Worm (Caenorhabditis elegans) whole organism, L4 larva: Measurements from ENCODE around the gene W03C9.1.

Source experiments
- F37D6.2 ChIP-seq: sonication (generic microtip); optimal IDR thresholded peaks from 2 replicates; lab custom pipeline; 2016; ENCODE audit warnings: mild to moderate bottlenecking, missing genetic modification characterization, missing compliant biosample characterization
- F49E8.2 ChIP-seq: sonication (generic microtip); optimal IDR thresholded peaks from 2 replicates; lab custom pipeline; 2016; ENCODE audit warnings: missing compliant biosample characterization, mild to moderate bottlenecking, missing genetic modification characterization, borderline replicate concordance
- Y105C5A.15 ChIP-seq: fragments of 200-800 bp; sonication (Bioruptor generic); IDR thresholded peaks from 2 replicates; pipeline ENCODE4 v1.3.6; 2022; ENCODE audit warnings: missing genetic modification characterization, missing compliant biosample characterization
- ZK546.5 ChIP-seq, 2 experiments: sonication (generic microtip); optimal IDR thresholded peaks; 2 replicates each; lab custom pipeline; 2017; ENCODE audit warnings: missing biosample characterization in 2 of 2, missing genetic modification characterization in 2 of 2
- aha-1 ChIP-seq: fragments of 150-350 bp; peaks from one replicate; lab custom pipeline; 2014; ENCODE audit warnings: missing biosample characterization, missing genetic modification characterization
- aly-2 ChIP-seq: sonication (generic microtip); optimal IDR thresholded peaks from 2 replicates; lab custom pipeline; 2018; ENCODE audit warnings: missing biosample characterization, missing genetic modification characterization
- ceh-82 ChIP-seq: sonication (generic microtip); optimal IDR thresholded peaks from 2 replicates; lab custom pipeline; 2017; ENCODE audit warnings: missing biosample characterization, missing genetic modification characterization
- ces-1 ChIP-seq: fragments of 150-350 bp; sonication (generic microtip); optimal IDR thresholded peaks from 4 replicates; lab custom pipeline; 2014; ENCODE audit warnings: missing biosample characterization, missing genetic modification reagents, missing genetic modification characterization
- ctbp-1 ChIP-seq: fragments of 200-800 bp; sonication (Bioruptor generic); IDR thresholded peaks from 2 replicates; pipeline ENCODE4 v1.3.6; 2022; ENCODE audit warnings: missing genetic modification reagents, missing genetic modification characterization, missing compliant biosample characterization
- daf-12 ChIP-seq: fragments of 150-350 bp; optimal IDR thresholded peaks from 2 replicates; lab custom pipeline; 2014; ENCODE audit warnings: missing biosample characterization, missing genetic modification reagents, missing genetic modification characterization
- daf-16 ChIP-seq, 3 experiments: sonication (generic microtip); optimal IDR thresholded peaks; 2 replicates each; lab custom pipeline; 2016 to 2017; ENCODE audit warnings: missing genetic modification characterization in 3 of 3, missing genetic modification reagents in 3 of 3, mild to moderate bottlenecking in 2 of 3, missing compliant biosample characterization in 2 of 3, missing biosample characterization in 1 of 3, moderate library complexity in 1 of 3
- daf-19 ChIP-seq: fragments of 200-800 bp; sonication (Bioruptor generic); conservative IDR thresholded peaks from 2 replicates; pipeline ENCODE4 v1.3.6; 2022; ENCODE audit warnings: missing genetic modification characterization, missing compliant biosample characterization
- daf-8 ChIP-seq: fragments of 200-800 bp; sonication (Bioruptor generic); IDR thresholded peaks from 2 replicates; pipeline ENCODE4 v1.3.6; 2022; ENCODE audit warnings: missing genetic modification characterization, missing compliant biosample characterization
- dmd-6 ChIP-seq: fragments of 200-800 bp; sonication (Bioruptor generic); IDR thresholded peaks from 2 replicates; pipeline ENCODE4 v1.3.6; 2022; ENCODE audit warnings: missing genetic modification reagents, missing genetic modification characterization, missing compliant biosample characterization
- dmd-8 ChIP-seq: fragments of 200-800 bp; sonication (Bioruptor generic); IDR thresholded peaks from 2 replicates; pipeline ENCODE4 v1.3.6; 2022; ENCODE audit warnings: missing genetic modification characterization, missing compliant biosample characterization
- dmd-9 ChIP-seq: fragments of 200-800 bp; sonication (Bioruptor generic); IDR thresholded peaks from 2 replicates; pipeline ENCODE4 v1.3.6; 2022; ENCODE audit warnings: missing genetic modification reagents, missing genetic modification characterization, missing compliant biosample characterization
- duxl-1 ChIP-seq: sonication (generic microtip); optimal IDR thresholded peaks from 2 replicates; lab custom pipeline; 2016; ENCODE audit warnings: mild to moderate bottlenecking, missing genetic modification characterization, moderate library complexity, missing compliant biosample characterization; ENCODE audit not compliant: poor library complexity
- gei-8 ChIP-seq: fragments of 200-800 bp; sonication (Bioruptor generic); optimal IDR thresholded peaks from 2 replicates; lab custom pipeline; 2018; ENCODE audit warnings: mild to moderate bottlenecking, missing genetic modification characterization, missing compliant biosample characterization
- hlh-11 ChIP-seq: fragments of 200-800 bp; sonication (Bioruptor generic); optimal IDR thresholded peaks from 2 replicates; lab custom pipeline; 2018; ENCODE audit warnings: mild to moderate bottlenecking, missing genetic modification characterization, missing compliant biosample characterization
- hmg-1.1 ChIP-seq: fragments of 200-800 bp; sonication (Bioruptor generic); IDR thresholded peaks from 2 replicates; pipeline ENCODE4 v1.3.6; 2022; ENCODE audit warnings: missing genetic modification reagents, missing genetic modification characterization, missing compliant biosample characterization
- jun-1 ChIP-seq: fragments of 150-350 bp; optimal IDR thresholded peaks from 2 replicates; lab custom pipeline; 2014; ENCODE audit warnings: missing biosample characterization, missing genetic modification reagents, missing genetic modification characterization
- lim-7 ChIP-seq: fragments of 200-800 bp; sonication (Bioruptor generic); IDR thresholded peaks from 2 replicates; pipeline ENCODE4 v1.3.6; 2022; ENCODE audit warnings: missing genetic modification characterization, missing compliant biosample characterization
- lin-1 ChIP-seq: fragments of 200-800 bp; sonication (Bioruptor generic); IDR thresholded peaks from 2 replicates; pipeline ENCODE4 v1.3.6; 2022; ENCODE audit warnings: missing genetic modification reagents, missing genetic modification characterization, missing compliant biosample characterization
- lin-13 ChIP-seq: fragments of 150-350 bp; optimal IDR thresholded peaks from 2 replicates; lab custom pipeline; 2014; ENCODE audit warnings: missing biosample characterization, missing genetic modification reagents, missing genetic modification characterization
- lin-38 ChIP-seq: fragments of 200-800 bp; sonication (Bioruptor generic); IDR thresholded peaks from 2 replicates; pipeline ENCODE4 v1.3.6; 2022; ENCODE audit warnings: missing genetic modification reagents, missing genetic modification characterization, missing compliant biosample characterization
- lin-39 ChIP-seq: fragments of 150-350 bp; optimal IDR thresholded peaks from 2 replicates; lab custom pipeline; 2014; ENCODE audit warnings: missing biosample characterization, missing genetic modification reagents, missing genetic modification characterization
- lsy-2 ChIP-seq, 2 experiments: fragments of 150-350 bp in 1 of 2; sonication (generic microtip) in 1 of 2; optimal IDR thresholded peaks; 2 replicates each; lab custom pipeline; 2014 to 2017; ENCODE audit warnings: missing biosample characterization in 2 of 2, missing genetic modification characterization in 2 of 2
- madf-5 ChIP-seq, 2 experiments: fragments of 200-800 bp; sonication (Bioruptor generic); IDR thresholded peaks; 2 replicates each; pipeline ENCODE4 v1.3.6; 2022; ENCODE audit warnings: missing compliant biosample characterization in 2 of 2, missing genetic modification characterization in 2 of 2
- mdl-1 ChIP-seq, 2 experiments: fragments of 150-350 bp in 1 of 2; sonication (generic microtip) in 1 of 2; optimal IDR thresholded peaks; 2 replicates each; lab custom pipeline; 2014 to 2017; ENCODE audit warnings: missing biosample characterization in 2 of 2, missing genetic modification characterization in 2 of 2
- mxl-3 ChIP-seq: fragments of 200-800 bp; sonication (Bioruptor generic); optimal IDR thresholded peaks from 2 replicates; lab custom pipeline; 2018; ENCODE audit warnings: mild to moderate bottlenecking, missing genetic modification characterization, missing compliant biosample characterization
- nhr-111 ChIP-seq: fragments of 200-800 bp; sonication (Bioruptor generic); optimal IDR thresholded peaks from 2 replicates; lab custom pipeline; 2018; ENCODE audit warnings: mild to moderate bottlenecking, missing genetic modification characterization, missing compliant biosample characterization
- nhr-25 ChIP-seq: sonication (generic microtip); optimal IDR thresholded peaks from 2 replicates; lab custom pipeline; 2017; ENCODE audit warnings: missing genetic modification characterization, mild to moderate bottlenecking, missing compliant biosample characterization, antibody characterized with exemption, moderate library complexity, borderline replicate concordance; ENCODE audit not compliant: insufficient read depth
- nhr-41 ChIP-seq: fragments of 200-800 bp; sonication (Bioruptor generic); IDR thresholded peaks from 2 replicates; pipeline ENCODE4 v1.3.6; 2022; ENCODE audit warnings: missing genetic modification reagents, missing genetic modification characterization, missing compliant biosample characterization
- nhr-6 ChIP-seq: fragments of 150-350 bp; optimal IDR thresholded peaks from 2 replicates; lab custom pipeline; 2014; ENCODE audit warnings: missing biosample characterization, missing genetic modification characterization
- nhr-76 ChIP-seq: fragments of 150-350 bp; optimal IDR thresholded peaks from 2 replicates; lab custom pipeline; 2014; ENCODE audit warnings: missing biosample characterization, missing genetic modification characterization
- sdz-12 ChIP-seq: fragments of 200-800 bp; sonication (Bioruptor generic); optimal IDR thresholded peaks from 2 replicates; lab custom pipeline; 2018; ENCODE audit warnings: mild to moderate bottlenecking, missing genetic modification characterization, missing compliant biosample characterization
- skn-1 ChIP-seq: fragments of 150-350 bp; optimal IDR thresholded peaks from 2 replicates; lab custom pipeline; 2014; ENCODE audit warnings: missing biosample characterization, missing genetic modification characterization
- spr-3 ChIP-seq: fragments of 200-800 bp; sonication (Bioruptor generic); optimal IDR thresholded peaks from 2 replicates; lab custom pipeline; 2018; ENCODE audit warnings: mild to moderate bottlenecking, missing genetic modification characterization, missing compliant biosample characterization
- tag-97 ChIP-seq: fragments of 200-800 bp; sonication (Bioruptor generic); IDR thresholded peaks from 2 replicates; pipeline ENCODE4 v1.3.6; 2022; ENCODE audit warnings: missing genetic modification characterization, missing compliant biosample characterization
- tra-1 ChIP-seq: fragments of 200-800 bp; sonication (Bioruptor generic); IDR thresholded peaks from 2 replicates; pipeline ENCODE4 v1.3.6; 2022; ENCODE audit warnings: missing genetic modification reagents, missing genetic modification characterization, missing compliant biosample characterization
- unc-130 ChIP-seq: sonication (generic microtip); optimal IDR thresholded peaks from 2 replicates; lab custom pipeline; 2016; ENCODE audit warnings: missing genetic modification reagents, missing genetic modification characterization, missing compliant biosample characterization
- unc-39 ChIP-seq: sonication (generic microtip); optimal IDR thresholded peaks from 2 replicates; lab custom pipeline; 2017; ENCODE audit warnings: missing biosample characterization, missing genetic modification characterization
- vab-7 ChIP-seq: fragments of 200-800 bp; sonication (Bioruptor generic); IDR thresholded peaks from 2 replicates; pipeline ENCODE4 v1.3.6; 2022; ENCODE audit warnings: missing genetic modification reagents, missing genetic modification characterization, missing compliant biosample characterization
- zag-1 ChIP-seq: fragments of 150-350 bp; optimal IDR thresholded peaks from 2 replicates; lab custom pipeline; 2014; ENCODE audit warnings: missing biosample characterization, missing genetic modification characterization
- zfp-2 ChIP-seq: sonication (generic microtip); optimal IDR thresholded peaks from 2 replicates; lab custom pipeline; 2016; ENCODE audit warnings: mild to moderate bottlenecking, missing genetic modification characterization, missing compliant biosample characterization
- zip-11 ChIP-seq: fragments of 200-800 bp; sonication (Bioruptor generic); IDR thresholded peaks from 2 replicates; pipeline ENCODE4 v1.3.6; 2022; ENCODE audit warnings: missing genetic modification characterization, missing compliant biosample characterization
- zip-2 ChIP-seq: fragments of 150-350 bp; optimal IDR thresholded peaks from 2 replicates; lab custom pipeline; 2014; ENCODE audit warnings: missing biosample characterization, missing genetic modification characterization
- ztf-7 ChIP-seq: fragments of 150-350 bp; optimal IDR thresholded peaks from 2 replicates; lab custom pipeline; 2014; ENCODE audit warnings: missing biosample characterization, missing genetic modification characterization

W03C9.1 gene

ce11 chrII:11968275-11968674 is 6.3 kb upstream of the W03C9.1 start, which contains the start of gene mex-1 (continued):
- TF ChIP-seq hmg-1.1 (no peak), lin-38 (GFP tag; lab: Robert Waterston, UW) (peak; percentile 88)
- TF ChIP-seq, all 104 proteins: peak for 7

DNA sequence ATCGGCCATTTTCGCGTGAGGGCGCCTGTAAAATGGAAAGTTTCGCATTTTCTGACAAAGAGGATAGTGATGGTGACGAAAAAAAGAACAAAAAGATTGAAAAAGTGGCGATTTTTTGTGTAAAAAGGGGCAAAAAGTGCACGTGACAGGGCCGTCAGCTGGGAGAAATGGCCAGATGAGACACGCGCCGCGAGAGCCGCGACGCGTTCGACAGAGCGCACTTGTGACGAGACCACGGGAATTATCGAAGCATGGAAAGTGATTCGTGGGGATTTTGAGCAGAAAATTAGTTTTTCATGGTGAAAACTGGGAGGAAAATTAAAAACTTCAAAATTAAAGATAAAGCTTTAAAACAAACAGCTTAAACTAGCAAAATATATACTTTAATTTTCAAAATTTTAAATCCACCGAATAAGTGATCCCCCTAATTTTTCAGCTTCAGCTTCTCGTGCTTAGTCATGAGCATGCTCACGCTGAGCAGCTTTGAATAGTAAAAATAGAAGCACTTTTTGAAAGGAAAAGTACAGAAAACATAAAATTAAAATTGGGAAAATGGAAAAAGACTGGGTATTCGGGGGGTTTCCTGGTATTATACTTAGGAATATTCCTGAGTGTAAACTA is 5.7 kb upstream of the W03C9.1 start, which contains the start of gene W03C9.5:
Gene W03C9.5, minus strand, starts transcription at position 38 of the 621 bp plus-strand sequence.
- TF ChIP-seq F49E8.2 (tag; lab: Kevin White, UChicago) (no peak), zag-1 (no peak), unc-39 (tag; lab: Kevin White, UChicago) (no peak), lin-39 (tag; lab: Kevin White, UChicago) (no peak), lin-13 (GFP tag; lab: Kevin White, UChicago) (peak; percentile 97), ztf-7 (no peak), mdl-1 (tag; optimal IDR thresholded peaks at IDR 0.05; lab: Kevin White, UChicago) (peak; percentile 80 to 98), mxl-3 (GFP tag; lab: Kevin White, UChicago) (peak; percentile 95), ces-1 (GFP tag; lab: Kevin White, UChicago) (peak; percentile 35), lin-1 (GFP tag; lab: Robert Waterston, UW) (peak; percentile 64; the same call in 1 of the 2 replicates), zip-2 (peak; percentile 20), F37D6.2 (tag; lab: Kevin White, UChicago) (peak; percentile 83), tra-1 (GFP tag; lab: Robert Waterston, UW) (peak; percentile 75; the same call in 1 of the 2 replicates), daf-12 (tag; lab: Kevin White, UChicago) (no peak), skn-1 (tag; lab: Kevin White, UChicago) (peak; percentile 39), duxl-1 (no peak), tag-97 (no peak), nhr-25 (tag; lab: Kevin White, UChicago) (peak; percentile 86), jun-1 (tag; lab: Kevin White, UChicago) (peak; percentile 84), madf-5 (GFP tag; IDR thresholded peaks at IDR 0.05; lab: Robert Waterston, UW) (peak in 1 of 2 experiments; percentile 67; a peak in 2 of 4 replicates), gei-8 (GFP tag; lab: Kevin White, UChicago) (no peak), aha-1 (tag; lab: Kevin White, UChicago) (peak; percentile 99), nhr-41 (peak; percentile 56; the same call in 1 of the 2 replicates), ZK546.5 (tag; optimal IDR thresholded peaks at IDR 0.05; lab: Kevin White, UChicago) (peak; percentile 7 to 70), daf-16 (GFP tag; optimal IDR thresholded peaks at IDR 0.05; lab: Kevin White, UChicago) (peak in 1 of 2 experiments; percentile 14), daf-16 (tag; optimal IDR thresholded peaks at IDR 0.05; lab: Kevin White, UChicago) (peak; percentile 52), daf-8 (no peak), dmd-9 (GFP tag; lab: Robert Waterston, UW) (peak; percentile 93), lsy-2 (tag; optimal IDR thresholded peaks at IDR 0.05; lab: Kevin White, UChicago) (peak; percentile 84 to 94), ceh-82 (tag; lab: Kevin White, UChicago) (no peak), ctbp-1 (GFP tag; lab: Robert Waterston, UW) (peak; percentile 49; the same call in 1 of the 2 replicates), daf-19 (no peak), hlh-11 (peak; percentile 100), sdz-12 (GFP tag; lab: Kevin White, UChicago) (peak; percentile 32), lim-7 (peak; percentile 70; the same call in 1 of the 2 replicates), aly-2 (tag; lab: Kevin White, UChicago) (no peak), zfp-2 (tag; lab: Kevin White, UChicago) (peak; percentile 82), nhr-111 (GFP tag; lab: Kevin White, UChicago) (no peak), vab-7 (GFP tag; lab: Robert Waterston, UW) (peak; percentile 93), spr-3 (GFP tag; lab: Kevin White, UChicago) (peak; percentile 34), Y105C5A.15 (GFP tag; lab: Robert Waterston, UW) (no peak), dmd-6 (GFP tag; lab: Robert Waterston, UW) (peak; percentile 94), nhr-76 (tag; lab: Kevin White, UChicago) (peak; percentile 32), nhr-6 (peak; percentile 95), dmd-8 (no peak), zip-11 (GFP tag; lab: Robert Waterston, UW) (no peak), unc-130 (GFP tag; lab: Kevin White, UChicago) (peak; percentile 89)
